Worm (Caenorhabditis elegans) whole organism, L4 larva: ENCODE data around the gene spds-1.

Source experiments
- ces-1 ChIP-seq: fragments of 150-350 bp; sonication (generic microtip); optimal IDR thresholded peaks from 4 replicates; lab custom pipeline; 2014; ENCODE audit warnings: missing biosample characterization, missing genetic modification reagents, missing genetic modification characterization
- dpl-1 ChIP-seq: fragments of 150-350 bp; optimal IDR thresholded peaks from 2 replicates; lab custom pipeline; 2014; ENCODE audit warnings: missing biosample characterization, missing genetic modification reagents, missing genetic modification characterization
- fkh-10 ChIP-seq: fragments of 150-350 bp; optimal IDR thresholded peaks from 2 replicates; lab custom pipeline; 2014; ENCODE audit warnings: missing biosample characterization, missing genetic modification reagents, missing genetic modification characterization
- gei-8 ChIP-seq: fragments of 200-800 bp; sonication (Bioruptor generic); optimal IDR thresholded peaks from 2 replicates; lab custom pipeline; 2018; ENCODE audit warnings: mild to moderate bottlenecking, missing genetic modification characterization, missing compliant biosample characterization
- lin-15B ChIP-seq: fragments of 150-350 bp; sonication (generic microtip); optimal IDR thresholded peaks from 3 replicates; lab custom pipeline; 2014; ENCODE audit warnings: missing biosample characterization, missing genetic modification characterization
- nhr-11 ChIP-seq: fragments of 150-350 bp; optimal IDR thresholded peaks from 2 replicates; lab custom pipeline; 2014; ENCODE audit warnings: missing biosample characterization, missing genetic modification characterization
- nhr-111 ChIP-seq: fragments of 200-800 bp; sonication (Bioruptor generic); optimal IDR thresholded peaks from 2 replicates; lab custom pipeline; 2018; ENCODE audit warnings: mild to moderate bottlenecking, missing genetic modification characterization, missing compliant biosample characterization
- nhr-237 ChIP-seq: sonication (generic microtip); optimal IDR thresholded peaks from 2 replicates; lab custom pipeline; 2017; ENCODE audit warnings: missing biosample characterization, missing genetic modification characterization
- nhr-28 ChIP-seq: fragments of 150-350 bp; optimal IDR thresholded peaks from 2 replicates; lab custom pipeline; 2014; ENCODE audit warnings: missing biosample characterization, missing genetic modification characterization
- pha-4 ChIP-seq, 2 experiments: fragments of 150-350 bp in 1 of 2; fragments of 200-800 bp in 1 of 2; sonication (Bioruptor generic) in 1 of 2; IDR thresholded peaks in 1 of 2; optimal IDR thresholded peaks in 1 of 2; 2 replicates each; pipeline versions ENCODE4 v1.3.6 to Lab custom; 2014 to 2022; ENCODE audit warnings: missing genetic modification characterization in 2 of 2, missing genetic modification reagents in 2 of 2, missing biosample characterization in 1 of 2, missing compliant biosample characterization in 1 of 2
- php-3 ChIP-seq: fragments of 200-800 bp; sonication (Bioruptor generic); IDR thresholded peaks from 2 replicates; pipeline ENCODE4 v1.3.6; 2022; ENCODE audit warnings: missing genetic modification reagents, missing genetic modification characterization, missing compliant biosample characterization
- skn-1 ChIP-seq: fragments of 150-350 bp; optimal IDR thresholded peaks from 2 replicates; lab custom pipeline; 2014; ENCODE audit warnings: missing biosample characterization, missing genetic modification characterization
- snpc-4 ChIP-seq: fragments of 150-350 bp; optimal IDR thresholded peaks from 2 replicates; lab custom pipeline; 2014; ENCODE audit warnings: missing biosample characterization, missing genetic modification characterization
- unc-62 ChIP-seq, 3 experiments: fragments of 150-350 bp in 1 of 3; sonication (generic microtip); optimal IDR thresholded peaks in 2 of 3; peaks in 1 of 3; 1 replicate in 1 of 3; 2 replicates in 2 of 3; lab custom pipeline; 2014 to 2017; ENCODE audit warnings: missing biosample characterization in 3 of 3, missing genetic modification characterization in 3 of 3, missing genetic modification reagents in 3 of 3, missing genotype in 1 of 3

- TF ChIP-seq snpc-4 (no peak), unc-62 (GFP tag; optimal IDR thresholded peaks at IDR 0.05 in 1 of 2; lab: Kevin White, UChicago) (peak in 1 of 2 experiments; percentile 72), unc-62 (tag; optimal IDR thresholded peaks at IDR 0.05; lab: Kevin White, UChicago) (no peak), pha-4 (GFP tag; IDR thresholded peaks at IDR 0.05; lab: Robert Waterston, UW) (no peak), pha-4 (tag; optimal IDR thresholded peaks at IDR 0.05; lab: Kevin White, UChicago) (no peak), nhr-237 (tag; lab: Kevin White, UChicago) (no peak), lin-15B (tag; lab: Kevin White, UChicago) (no peak), nhr-11 (no peak), skn-1 (tag; lab: Kevin White, UChicago) (no peak), ces-1 (GFP tag; lab: Kevin White, UChicago) (no peak), php-3 (GFP tag; lab: Robert Waterston, UW) (no peak), dpl-1 (no peak), gei-8 (GFP tag; lab: Kevin White, UChicago) (no peak), nhr-28 (tag; lab: Kevin White, UChicago) (no peak), fkh-10 (no peak), nhr-111 (GFP tag; lab: Kevin White, UChicago) (no peak)
These were observed 11.8 kb downstream of the spds-1 start, which contains the start of gene Y46G5A.22 for ce11 chrII:12818488-12818887.
